Worm (Caenorhabditis elegans) whole organism, early embryonic: ENCODE measurements around the gene srw-22.
"Not testable (repeated sequence)": the region's sequence is repeated elsewhere in the genome, so short reads cannot be mapped to it uniquely, and the experiment has no call there.

ENCODE experiments used
- B0310.2 ChIP-seq: sonication (generic microtip); optimal IDR thresholded peaks from 2 replicates; lab custom pipeline; 2016; ENCODE audit warnings: mild to moderate bottlenecking, missing genetic modification characterization, missing compliant biosample characterization
- F13C5.2 ChIP-seq: sonication (generic microtip); optimal IDR thresholded peaks from 2 replicates; lab custom pipeline; 2017; ENCODE audit warnings: mild to moderate bottlenecking, missing genetic modification characterization, inconsistent platforms, missing compliant biosample characterization
- aly-1 ChIP-seq: sonication (generic microtip); optimal IDR thresholded peaks from 2 replicates; lab custom pipeline; 2016; ENCODE audit warnings: missing genetic modification characterization, missing compliant biosample characterization
- ama-1 ChIP-seq: fragments of 150-350 bp; optimal IDR thresholded peaks from 2 replicates; lab custom pipeline; 2014
- ceh-13 ChIP-seq: fragments of 200-800 bp; sonication (Bioruptor generic); optimal IDR thresholded peaks from 2 replicates; lab custom pipeline; 2018; ENCODE audit warnings: mild to moderate bottlenecking, missing genetic modification characterization, missing compliant biosample characterization
- ceh-36 ChIP-seq: sonication (generic microtip); optimal IDR thresholded peaks from 2 replicates; lab custom pipeline; 2016; ENCODE audit warnings: missing genetic modification characterization, inconsistent platforms, missing compliant biosample characterization
- ets-7 ChIP-seq: sonication (generic microtip); optimal IDR thresholded peaks from 2 replicates; lab custom pipeline; 2016; ENCODE audit warnings: missing genotype, missing genetic modification characterization, missing compliant biosample characterization
- flt-1 ChIP-seq: fragments of 200-800 bp; sonication (Bioruptor generic); IDR thresholded peaks from 2 replicates; pipeline ENCODE4 v1.3.6; 2022; ENCODE audit warnings: missing genetic modification characterization, missing compliant biosample characterization
- hmbx-1 ChIP-seq: sonication (generic microtip); optimal IDR thresholded peaks from 2 replicates; lab custom pipeline; 2016; ENCODE audit warnings: mild to moderate bottlenecking, missing genetic modification characterization, missing compliant biosample characterization
- hmg-4 ChIP-seq: fragments of 200-800 bp; sonication (Bioruptor generic); optimal IDR thresholded peaks from 2 replicates; lab custom pipeline; 2018; ENCODE audit warnings: mild to moderate bottlenecking, missing genetic modification characterization, missing compliant biosample characterization
- hnd-1 ChIP-seq: sonication (generic microtip); optimal IDR thresholded peaks from 2 replicates; lab custom pipeline; 2016; ENCODE audit warnings: missing genetic modification characterization, missing compliant biosample characterization
- pes-1 ChIP-seq: fragments of 200-800 bp; sonication (Bioruptor generic); IDR thresholded peaks from 2 replicates; pipeline ENCODE4 v1.3.6; 2022; ENCODE audit warnings: missing genetic modification reagents, missing genetic modification characterization, missing compliant biosample characterization
- scrt-1 ChIP-seq: fragments of 200-800 bp; sonication (Bioruptor generic); IDR thresholded peaks from 2 replicates; pipeline ENCODE4 v1.3.6; 2022; ENCODE audit warnings: missing genetic modification characterization, missing compliant biosample characterization
- sea-1 ChIP-seq: fragments of 200-800 bp; sonication (Bioruptor generic); conservative IDR thresholded peaks from 2 replicates; pipeline ENCODE4 v1.3.6; 2022; ENCODE audit warnings: missing genetic modification characterization, missing compliant biosample characterization
- tbx-11 ChIP-seq: fragments of 200-800 bp; sonication (Bioruptor generic); IDR thresholded peaks from 2 replicates; pipeline ENCODE4 v1.3.6; 2022; ENCODE audit warnings: missing genetic modification characterization, missing compliant biosample characterization
- tbx-37 ChIP-seq: fragments of 200-800 bp; sonication (Bioruptor generic); conservative IDR thresholded peaks from 2 replicates; pipeline ENCODE4 v1.3.6; 2022; ENCODE audit warnings: missing genetic modification reagents, missing genetic modification characterization, missing compliant biosample characterization
- tra-4 ChIP-seq: sonication (generic microtip); optimal IDR thresholded peaks from 2 replicates; lab custom pipeline; 2017; ENCODE audit warnings: missing genetic modification characterization, missing compliant biosample characterization

srw-22 gene

ce11 chrV:15238552-15238951 lies 29.9 kb upstream of the srw-22 start, which contains the start of gene srw-12:
srw-12 (minus strand) TSS chrV:15238652.
- TF ChIP-seq hmbx-1 (tag; lab: Kevin White, UChicago), result no peak
- TF ChIP-seq hmg-4, result no peak

- TF ChIP-seq F13C5.2 (tag; lab: Kevin White, UChicago), result no peak
- no peak for TF ChIP-seq scrt-1 (GFP tag; lab: Robert Waterston, UW)
- no peak for TF ChIP-seq ama-1 (lab: Kevin White, UChicago)
- no peak for TF ChIP-seq hmg-4
- no peak for TF ChIP-seq ets-7 (tag; lab: Kevin White, UChicago)
- no peak for TF ChIP-seq hnd-1
- TF ChIP-seq ceh-13, result no peak
- no peak for TF ChIP-seq ceh-36 (tag; lab: Kevin White, UChicago)
- no peak for TF ChIP-seq hmbx-1 (tag; lab: Kevin White, UChicago)
- no peak for TF ChIP-seq pes-1
- TF ChIP-seq tbx-37 (GFP tag; lab: Robert Waterston, UW), result no peak
- no peak for TF ChIP-seq aly-1 (tag; lab: Kevin White, UChicago)
These were observed 28.2 kb upstream of the srw-22 start, which contains the start of gene srw-11 for ce11 chrV:15240215-15240614. srw-11 (minus strand) TSS chrV:15240315.

- TF ChIP-seq hmg-4, result no peak
These were observed 27.1 kb upstream of the srw-22 start, which contains the start of gene chil-12 for ce11 chrV:15241259-15241658. chil-12 (plus strand) TSS chrV:15241559.

DNA sequence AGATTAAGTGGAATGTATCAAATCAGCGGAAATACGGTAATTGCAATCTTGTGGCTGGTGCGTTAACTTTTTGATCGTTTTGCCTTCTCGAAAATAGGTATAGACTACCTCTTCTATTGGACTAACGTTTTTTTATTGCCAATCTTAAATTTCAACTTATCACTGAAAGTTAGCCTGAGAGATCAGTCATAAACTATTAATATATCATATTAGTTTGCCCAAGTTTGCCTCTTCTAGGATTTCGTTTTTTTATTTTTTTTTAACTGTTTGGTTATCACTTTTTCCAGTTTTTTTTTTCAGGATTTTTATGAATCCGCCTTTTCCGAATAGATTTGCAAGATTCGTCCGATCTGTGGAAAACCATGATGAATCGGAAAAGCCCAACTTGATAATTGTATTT lies 23.9 kb upstream of the srw-22 start, which contains the start of gene kin-30:
TSS of gene kin-30 (plus strand) at position 301 of the 400 bp plus-strand sequence.
- TF ChIP-seq ceh-13 (no peak), hmg-4 (no peak), F13C5.2 (tag; lab: Kevin White, UChicago) (no peak), sea-1 (GFP tag; lab: Robert Waterston, UW) (no peak), aly-1 (tag; lab: Kevin White, UChicago) (no peak), ets-7 (tag; lab: Kevin White, UChicago) (no peak), ceh-36 (tag; lab: Kevin White, UChicago) (no peak), scrt-1 (GFP tag; lab: Robert Waterston, UW) (no peak), ama-1 (lab: Kevin White, UChicago) (no peak), hnd-1 (no peak), flt-1 (no peak), hmbx-1 (tag; lab: Kevin White, UChicago) (no peak), B0310.2 (tag; lab: Kevin White, UChicago) (no peak), tbx-11 (GFP tag; lab: Robert Waterston, UW) (no peak)

ce11 chrV:15250304-15250703 lies 18.1 kb upstream of the srw-22 start, which contains the start of gene srd-28:
srd-28 (plus strand) TSS chrV:15250604.
- not testable (repeated sequence) for TF ChIP-seq ama-1 (lab: Kevin White, UChicago); pes-1; hnd-1

ce11 chrV:15252082-15252481 lies 16.3 kb upstream of the srw-22 start, which contains the start of gene srbc-76:
srbc-76 (plus strand) TSS chrV:15252382.
- TF ChIP-seq tra-4 (tag; lab: Kevin White, UChicago) (no peak), aly-1 (tag; lab: Kevin White, UChicago) (no peak), hnd-1 (no peak), flt-1 (no peak), F13C5.2 (tag; lab: Kevin White, UChicago) (no peak), ets-7 (tag; lab: Kevin White, UChicago) (no peak), scrt-1 (GFP tag; lab: Robert Waterston, UW) (no peak), pes-1 (no peak), tbx-11 (GFP tag; lab: Robert Waterston, UW) (no peak), hmbx-1 (tag; lab: Kevin White, UChicago) (no peak), tbx-37 (GFP tag; lab: Robert Waterston, UW) (no peak), hmg-4 (no peak), ceh-36 (tag; lab: Kevin White, UChicago) (no peak), B0310.2 (tag; lab: Kevin White, UChicago) (no peak), sea-1 (GFP tag; lab: Robert Waterston, UW) (no peak), ama-1 (lab: Kevin White, UChicago) (no peak), ceh-13 (no peak)

ce11 chrV:15253529-15253928 lies 14.9 kb upstream of the srw-22 start, which contains the start of gene srbc-75:
srbc-75 (plus strand) TSS chrV:15253829.
- TF ChIP-seq ceh-36 (tag; lab: Kevin White, UChicago) (no peak), scrt-1 (GFP tag; lab: Robert Waterston, UW) (no peak), tra-4 (tag; lab: Kevin White, UChicago) (no peak), ets-7 (tag; lab: Kevin White, UChicago) (no peak), sea-1 (GFP tag; lab: Robert Waterston, UW) (no peak), pes-1 (no peak), hmg-4 (no peak), tbx-37 (GFP tag; lab: Robert Waterston, UW) (no peak), B0310.2 (tag; lab: Kevin White, UChicago) (no peak), flt-1 (no peak), aly-1 (tag; lab: Kevin White, UChicago) (no peak), ceh-13 (no peak), hmbx-1 (tag; lab: Kevin White, UChicago) (no peak)

- TF ChIP-seq scrt-1 (GFP tag; lab: Robert Waterston, UW); sea-1 (GFP tag; lab: Robert Waterston, UW); B0310.2 (tag; lab: Kevin White, UChicago): not testable (repeated sequence)
These were observed 11.7 kb upstream of the srw-22 start, which contains the start of gene srsx-39 for ce11 chrV:15256669-15257068. srsx-39 (minus strand) TSS chrV:15256769.
